Fruit fly (Drosophila melanogaster) whole organism, embryonic: Measurements from ENCODE around the gene Cip4.
A peak's percentile ranks its signal among the peaks of the same experiment; 100 is the strongest.

Experiments used
- Aef1 ChIP-seq: fragments of 200-800 bp; sonication (Bioruptor generic); IDR thresholded peaks from 3 replicates; pipeline ENCODE4 v1.3.6; 2022; ENCODE audit warnings: missing biosample characterization, missing genetic modification characterization
- B-H2 ChIP-seq: fragments of 200-800 bp; sonication (Bioruptor generic); optimal IDR thresholded peaks from 2 replicates; lab custom pipeline; 2018; ENCODE audit warnings: missing biosample characterization, mild to moderate bottlenecking, missing genetic modification characterization
- BEAF-32 ChIP-seq: fragments of 200-800 bp; sonication (Bioruptor generic); optimal IDR thresholded peaks from 3 replicates; lab custom pipeline; 2017; ENCODE audit warnings: missing biosample characterization, missing genetic modification characterization, mild to moderate bottlenecking, moderate library complexity, missing genetic modification reagents
- CG11085 ChIP-seq: fragments of 200-800 bp; sonication (Bioruptor generic); IDR thresholded peaks from 2 replicates; pipeline ENCODE4 v1.3.6; 2022; ENCODE audit warnings: missing biosample characterization, missing genetic modification characterization
- CG11093 ChIP-seq: fragments of 200-800 bp; sonication (Bioruptor generic); IDR thresholded peaks from 3 replicates; pipeline ENCODE4 v1.3.6; 2022; ENCODE audit warnings: missing biosample characterization, missing genetic modification characterization
- CG12155 ChIP-seq: fragments of 200-800 bp; sonication (Bioruptor generic); optimal IDR thresholded peaks from 3 replicates; lab custom pipeline; 2016; ENCODE audit warnings: missing biosample characterization, missing genetic modification characterization
- CG13287 ChIP-seq: fragments of 200-800 bp; sonication (Bioruptor generic); IDR thresholded peaks from 2 replicates; pipeline ENCODE4 v1.3.6; 2022; ENCODE audit warnings: missing biosample characterization, missing genetic modification characterization; ENCODE audit not compliant: partially characterized antibody
- CG13296 ChIP-seq: fragments of 200-800 bp; sonication (Bioruptor generic); optimal IDR thresholded peaks from 3 replicates; lab custom pipeline; 2018; ENCODE audit warnings: missing biosample characterization, mild to moderate bottlenecking, missing genetic modification characterization
- CG1647 ChIP-seq: fragments of 200-800 bp; sonication (Bioruptor generic); optimal IDR thresholded peaks from 3 replicates; lab custom pipeline; 2016; ENCODE audit warnings: missing biosample characterization, missing genetic modification characterization
- CG16779 ChIP-seq: fragments of 200-800 bp; sonication (Bioruptor generic); IDR thresholded peaks from 2 replicates; pipeline ENCODE4 v1.3.6; 2022; ENCODE audit warnings: missing biosample characterization, missing genetic modification characterization
- CG17186 ChIP-seq: fragments of 200-800 bp; sonication (Bioruptor generic); optimal IDR thresholded peaks from 3 replicates; lab custom pipeline; 2017; ENCODE audit warnings: missing biosample characterization, missing genetic modification reagents, missing genetic modification characterization
- CG17612 ChIP-seq: fragments of 200-800 bp; sonication (Bioruptor generic); IDR thresholded peaks from 2 replicates; pipeline ENCODE4 v1.3.6; 2022; ENCODE audit warnings: missing biosample characterization, missing genetic modification characterization
- CG1792 ChIP-seq: fragments of 200-800 bp; sonication (Bioruptor generic); optimal IDR thresholded peaks from 2 replicates; lab custom pipeline; 2016; ENCODE audit warnings: missing biosample characterization, missing genetic modification characterization
- CG3065 ChIP-seq: fragments of 200-800 bp; sonication (Bioruptor generic); optimal IDR thresholded peaks from 2 replicates; lab custom pipeline; 2016; ENCODE audit warnings: missing biosample characterization, missing genetic modification characterization
- CG3995 ChIP-seq: fragments of 200-800 bp; sonication (Bioruptor generic); optimal IDR thresholded peaks from 3 replicates; lab custom pipeline; 2016; ENCODE audit warnings: missing biosample characterization, missing genetic modification characterization
- CG7556 ChIP-seq: fragments of 200-800 bp; sonication (Bioruptor generic); optimal IDR thresholded peaks from 2 replicates; lab custom pipeline; 2017; ENCODE audit warnings: missing biosample characterization, mild to moderate bottlenecking, missing genetic modification characterization
- CG8478 ChIP-seq: fragments of >200 bp; optimal IDR thresholded peaks from 2 replicates; lab custom pipeline; 2018
- CG8944 ChIP-seq: fragments of 200-800 bp; sonication (Bioruptor generic); optimal IDR thresholded peaks from 3 replicates; lab custom pipeline; 2016; ENCODE audit warnings: missing biosample characterization, missing genetic modification characterization
- CrebB ChIP-seq: fragments of 200-800 bp; sonication (Bioruptor generic); optimal IDR thresholded peaks from 3 replicates; lab custom pipeline; 2018; ENCODE audit warnings: missing biosample characterization, mild to moderate bottlenecking, missing genetic modification characterization
- Dek ChIP-seq: fragments of 200-800 bp; sonication (Bioruptor generic); optimal IDR thresholded peaks from 3 replicates; lab custom pipeline; 2019; ENCODE audit warnings: missing biosample characterization, mild to moderate bottlenecking, missing genetic modification characterization, moderate library complexity
- Dip3 ChIP-seq: fragments of 200-800 bp; sonication (Bioruptor generic); optimal IDR thresholded peaks from 3 replicates; lab custom pipeline; 2016; ENCODE audit warnings: missing biosample characterization, missing genetic modification characterization
- Dp ChIP-seq: fragments of 200-800 bp; sonication (Bioruptor generic); optimal IDR thresholded peaks from 2 replicates; lab custom pipeline; 2018; ENCODE audit warnings: missing biosample characterization, mild to moderate bottlenecking, missing genetic modification characterization, moderate library complexity
- Ets97D ChIP-seq: fragments of 200-800 bp; sonication (Bioruptor generic); optimal IDR thresholded peaks from 3 replicates; lab custom pipeline; 2016; ENCODE audit warnings: missing biosample characterization, missing genetic modification characterization
- Fer3 ChIP-seq: fragments of 200-800 bp; sonication (Bioruptor generic); optimal IDR thresholded peaks from 2 replicates; lab custom pipeline; 2018; ENCODE audit warnings: missing biosample characterization, mild to moderate bottlenecking, missing genetic modification characterization, moderate library complexity
- Gug ChIP-seq: fragments of 200-800 bp; sonication (Bioruptor generic); IDR thresholded peaks from 4 replicates; pipeline ENCODE4 v1.3.6; 2022; ENCODE audit warnings: missing biosample characterization, missing genetic modification characterization
- NC2α ChIP-seq: fragments of 200-800 bp; sonication (Bioruptor generic); optimal IDR thresholded peaks from 2 replicates; lab custom pipeline; 2016; ENCODE audit warnings: missing biosample characterization, missing genetic modification characterization
- NC2β ChIP-seq: fragments of 200-800 bp; sonication (Bioruptor generic); optimal IDR thresholded peaks from 2 replicates; lab custom pipeline; 2016; ENCODE audit warnings: missing biosample characterization, missing genetic modification characterization
- Rx ChIP-seq: fragments of 200-800 bp; sonication (Bioruptor generic); IDR thresholded peaks from 2 replicates; pipeline ENCODE4 v1.3.6; 2022; ENCODE audit warnings: missing biosample characterization, missing genetic modification characterization
- Side ChIP-seq: fragments of 200-800 bp; sonication (Bioruptor generic); optimal IDR thresholded peaks from 2 replicates; lab custom pipeline; 2016; ENCODE audit warnings: missing biosample characterization, missing genetic modification characterization
- Spps ChIP-seq: fragments of 200-800 bp; sonication (Bioruptor generic); optimal IDR thresholded peaks from 2 replicates; lab custom pipeline; 2018; ENCODE audit warnings: missing biosample characterization, mild to moderate bottlenecking, missing genetic modification characterization
- Stat92E ChIP-seq, 3 experiments: fragments of >200 bp in 2 of 3; fragments of 200-800 bp in 1 of 3; sonication (Bioruptor generic) in 1 of 3; optimal IDR thresholded peaks; 2 replicates each; lab custom pipeline; 2017 to 2019; ENCODE audit warnings: missing biosample characterization in 3 of 3, missing genetic modification characterization in 3 of 3, mild to moderate bottlenecking in 1 of 3, moderate library complexity in 1 of 3
- az2 ChIP-seq: fragments of 200-800 bp; sonication (Bioruptor generic); optimal IDR thresholded peaks from 3 replicates; lab custom pipeline; 2016; ENCODE audit warnings: missing biosample characterization, missing genetic modification characterization
- bcd ChIP-seq: fragments of 200-800 bp; sonication (Bioruptor generic); optimal IDR thresholded peaks from 2 replicates; lab custom pipeline; 2017; ENCODE audit warnings: missing biosample characterization, mild to moderate bottlenecking, missing genetic modification characterization
- crc ChIP-seq: fragments of 200-800 bp; sonication (Bioruptor generic); optimal IDR thresholded peaks from 2 replicates; lab custom pipeline; 2016; ENCODE audit warnings: missing biosample characterization, missing genetic modification characterization
- crp ChIP-seq, 2 experiments: fragments of 200-800 bp; sonication (Bioruptor generic); optimal IDR thresholded peaks; 2 replicates in 1 of 2; 3 replicates in 1 of 2; lab custom pipeline; 2017; ENCODE audit warnings: missing biosample characterization in 2 of 2, missing genetic modification characterization in 2 of 2, mild to moderate bottlenecking in 1 of 2, moderate library complexity in 1 of 2
- dm ChIP-seq: fragments of 200-800 bp; sonication (Bioruptor generic); optimal IDR thresholded peaks from 3 replicates; lab custom pipeline; 2016; ENCODE audit warnings: missing biosample characterization, missing genetic modification characterization
- dpn ChIP-seq, 2 experiments: fragments of 200-800 bp; sonication (Bioruptor generic); optimal IDR thresholded peaks; 3 replicates each; lab custom pipeline; 2016; ENCODE audit warnings: missing biosample characterization in 2 of 2, missing genetic modification characterization in 2 of 2
- en ChIP-seq: fragments of 200-800 bp; sonication (Bioruptor generic); optimal IDR thresholded peaks from 2 replicates; lab custom pipeline; 2016; ENCODE audit warnings: missing biosample characterization, missing genetic modification characterization
- ftz-f1 ChIP-seq: fragments of 200-800 bp; sonication (Bioruptor generic); optimal IDR thresholded peaks from 2 replicates; lab custom pipeline; 2016; ENCODE audit warnings: missing biosample characterization, missing genetic modification characterization
- fu2 ChIP-seq: fragments of 200-800 bp; sonication (Bioruptor generic); optimal IDR thresholded peaks from 2 replicates; lab custom pipeline; 2016; ENCODE audit warnings: missing biosample characterization, missing genetic modification characterization
- gcm2 ChIP-seq: fragments of 200-800 bp; sonication (Bioruptor generic); optimal IDR thresholded peaks from 2 replicates; lab custom pipeline; 2016; ENCODE audit warnings: missing biosample characterization, missing genetic modification characterization
- her ChIP-seq: fragments of 200-800 bp; sonication (Bioruptor generic); optimal IDR thresholded peaks from 2 replicates; lab custom pipeline; 2016; ENCODE audit warnings: missing biosample characterization, missing genetic modification characterization
- maf-S ChIP-seq: fragments of 200-800 bp; sonication (Bioruptor generic); optimal IDR thresholded peaks from 2 replicates; lab custom pipeline; 2016; ENCODE audit warnings: missing biosample characterization, missing genetic modification characterization
- nmo ChIP-seq: fragments of 200-800 bp; sonication (Bioruptor generic); optimal IDR thresholded peaks from 2 replicates; lab custom pipeline; 2018; ENCODE audit warnings: missing biosample characterization, mild to moderate bottlenecking, missing genetic modification characterization, moderate library complexity
- pan ChIP-seq, 4 experiments: fragments of >200 bp in 3 of 4; fragments of 200-800 bp in 1 of 4; sonication (Bioruptor generic) in 1 of 4; optimal IDR thresholded peaks in 3 of 4; IDR thresholded peaks in 1 of 4; 2 replicates each; pipeline versions ENCODE4 v1.3.6 to Lab custom; 2017 to 2022; ENCODE audit warnings: missing biosample characterization in 2 of 4, missing genetic modification characterization in 2 of 4, mixed read lengths in 1 of 4
- pzg ChIP-seq: fragments of 200-800 bp; sonication (Bioruptor generic); optimal IDR thresholded peaks from 3 replicates; lab custom pipeline; 2018; ENCODE audit warnings: missing biosample characterization, mild to moderate bottlenecking, missing genetic modification characterization, moderate library complexity
- schlank ChIP-seq: fragments of 200-800 bp; sonication (Bioruptor generic); optimal IDR thresholded peaks from 2 replicates; lab custom pipeline; 2018; ENCODE audit warnings: missing biosample characterization, mild to moderate bottlenecking, missing genetic modification characterization
- tin ChIP-seq: fragments of 200-800 bp; sonication (Bioruptor generic); optimal IDR thresholded peaks from 3 replicates; lab custom pipeline; 2016; ENCODE audit warnings: missing biosample characterization, missing genetic modification characterization
- twi ChIP-seq: fragments of 200-800 bp; optimal IDR thresholded peaks from 2 replicates; lab custom pipeline; 2019; ENCODE audit warnings: missing biosample characterization, mild to moderate bottlenecking, missing genetic modification characterization, moderate library complexity
- vvl ChIP-seq: fragments of 200-800 bp; sonication (Bioruptor generic); IDR thresholded peaks from 2 replicates; pipeline ENCODE4 v1.3.6; 2022; ENCODE audit warnings: missing biosample characterization, missing genetic modification characterization
- zen ChIP-seq: fragments of 200-800 bp; sonication (Bioruptor generic); optimal IDR thresholded peaks from 3 replicates; lab custom pipeline; 2018; ENCODE audit warnings: missing biosample characterization, mild to moderate bottlenecking, missing genetic modification characterization, moderate library complexity

Gene Cip4

dm6 chr3L:4282627-4283026 is 81.3 kb downstream of the Cip4 start, which contains the start of gene CG11583 (continued):
- TF ChIP-seq Spps (tag; lab: Kevin White, UChicago) (no peak), CG3065 (GFP tag; lab: Kevin White, UChicago) (no peak), NC2α (GFP tag; lab: Kevin White, UChicago) (no peak), CG17186 (GFP tag; lab: Kevin White, UChicago) (peak; percentile 62), Aef1 (GFP tag; lab: Robert Waterston, UW) (no peak), crc (GFP tag; lab: Kevin White, UChicago) (peak; percentile 3), fu2 (peak; percentile 45), Gug (0 out of 4 replicates have a peak, but pooled peaks have one; percentile 30), Side (GFP tag; lab: Kevin White, UChicago) (peak; percentile 55), az2 (GFP tag; lab: Kevin White, UChicago) (peak; percentile 3), Dip3 (GFP tag; lab: Kevin White, UChicago) (peak; percentile 54), dm (GFP tag; lab: Kevin White, UChicago) (peak; percentile 99), pzg (peak; percentile 76), BEAF-32 (peak; percentile 35), nmo (GFP tag; lab: Kevin White, UChicago) (peak; percentile 24), Ets97D (GFP tag; lab: Kevin White, UChicago) (peak; percentile 86), CG7556 (GFP tag; lab: Kevin White, UChicago) (no peak), crp (GFP tag; optimal IDR thresholded peaks at IDR 0.05; lab: Kevin White, UChicago) (peak in 1 of 2 experiments; percentile 9), CG8478 (lab: Kevin White, UChicago) (no peak), CG13296 (GFP tag; lab: Kevin White, UChicago) (no peak), CG16779 (GFP tag; lab: Robert Waterston, UW) (0 out of 2 replicates have a peak, but pooled peaks have one; percentile 2), zen (tag; lab: Kevin White, UChicago) (peak; percentile 8), Stat92E (GFP tag; optimal IDR thresholded peaks at IDR 0.05; lab: Kevin White, UChicago) (peak in 1 of 3 experiments; percentile 55), CG1792 (GFP tag; lab: Kevin White, UChicago) (peak; percentile 57), vvl (GFP tag; lab: Robert Waterston, UW) (peak; percentile 34; the same call in 1 of the 2 replicates), pan (optimal IDR thresholded peaks at IDR 0.05; lab: Kevin White, UChicago) (no peak), pan (GFP tag; optimal IDR thresholded peaks at IDR 0.05 in 1 of 2, IDR thresholded peaks at IDR 0.05 in 1 of 2) (peak in 1 of 2 experiments; percentile 17), B-H2 (GFP tag; lab: Kevin White, UChicago) (peak; percentile 54), Fer3 (tag; lab: Kevin White, UChicago) (no peak), Dek (tag; lab: Kevin White, UChicago) (peak; percentile 1), CG13287 (GFP tag; lab: Robert Waterston, UW) (peak; percentile 38; the same call in 1 of the 2 replicates), NC2β (peak; percentile 57), CG1647 (GFP tag; lab: Kevin White, UChicago) (peak; percentile 55), CG3995 (GFP tag; lab: Kevin White, UChicago) (peak; percentile 51), CG11093 (GFP tag; lab: Robert Waterston, UW) (no peak), en (peak; percentile 4), bcd (peak; percentile 31), CG8944 (GFP tag; lab: Kevin White, UChicago) (peak; percentile 45), dpn (GFP tag; optimal IDR thresholded peaks at IDR 0.05; lab: Kevin White, UChicago) (peak; percentile 48 to 62), CG11085 (GFP tag; lab: Robert Waterston, UW) (no peak), her (GFP tag; lab: Kevin White, UChicago) (peak; percentile 31), CG17612 (GFP tag; lab: Robert Waterston, UW) (no peak), Rx (GFP tag; lab: Robert Waterston, UW) (no peak), ftz-f1 (GFP tag; lab: Kevin White, UChicago) (peak; percentile 48), schlank (tag; lab: Kevin White, UChicago) (no peak), maf-S (GFP tag; lab: Kevin White, UChicago) (peak; percentile 34), Dp (GFP tag; lab: Kevin White, UChicago) (peak; percentile 74), CrebB (tag; lab: Kevin White, UChicago) (no peak), gcm2 (GFP tag; lab: Kevin White, UChicago) (no peak), CG12155 (GFP tag; lab: Kevin White, UChicago) (peak; percentile 43), tin (GFP tag; lab: Kevin White, UChicago) (peak; percentile 35), twi (tag; lab: Kevin White, UChicago) (peak; percentile 30)
